Worm (Caenorhabditis elegans) whole organism, L1 larva: Measurements from ENCODE around the gene srh-244.
A peak's percentile ranks its signal among the peaks of the same experiment; 100 is the strongest.

Experiments used
- C16A3.4 ChIP-seq: fragments of 150-350 bp; optimal IDR thresholded peaks from 2 replicates; lab custom pipeline; 2014; ENCODE audit warnings: missing biosample characterization, missing genetic modification characterization
- C34B4.2 ChIP-seq: sonication (generic microtip); optimal IDR thresholded peaks from 2 replicates; lab custom pipeline; 2017; ENCODE audit warnings: mild to moderate bottlenecking, missing genetic modification characterization, missing compliant biosample characterization
- F16B12.6 ChIP-seq: fragments of 150-350 bp; optimal IDR thresholded peaks from 2 replicates; lab custom pipeline; 2014; ENCODE audit warnings: missing biosample characterization, missing genetic modification characterization
- alr-1 ChIP-seq: fragments of 200-800 bp; sonication (Bioruptor generic); optimal IDR thresholded peaks from 2 replicates; lab custom pipeline; 2018; ENCODE audit warnings: borderline replicate concordance, mild to moderate bottlenecking, missing genetic modification characterization, missing compliant biosample characterization
- aly-2 ChIP-seq: fragments of 150-350 bp; optimal IDR thresholded peaks from 2 replicates; lab custom pipeline; 2014; ENCODE audit warnings: missing biosample characterization, missing genetic modification characterization
- ceh-8 ChIP-seq: fragments of 200-800 bp; sonication (Bioruptor generic); optimal IDR thresholded peaks from 2 replicates; lab custom pipeline; 2018; ENCODE audit warnings: mild to moderate bottlenecking, missing genetic modification characterization, moderate library complexity, missing compliant biosample characterization
- ceh-88 ChIP-seq: fragments of 200-800 bp; sonication (Bioruptor generic); IDR thresholded peaks from 2 replicates; pipeline ENCODE4 v1.3.6; 2022; ENCODE audit warnings: missing genetic modification characterization, missing compliant biosample characterization
- dpl-1 ChIP-seq, 3 experiments: fragments of 150-350 bp in 2 of 3; sonication (generic microtip) in 1 of 3; optimal IDR thresholded peaks; 2 replicates each; lab custom pipeline; 2014 to 2017; ENCODE audit warnings: missing biosample characterization in 3 of 3, missing genetic modification characterization in 3 of 3, missing genetic modification reagents in 3 of 3
- efl-1 ChIP-seq, 4 experiments: fragments of 150-350 bp; optimal IDR thresholded peaks in 3 of 4; peaks in 1 of 4; 1 replicate in 1 of 4; 2 replicates in 3 of 4; lab custom pipeline; 2014; ENCODE audit warnings: missing biosample characterization in 2 of 4, missing genetic modification characterization in 2 of 4, missing genetic modification reagents in 2 of 4
- egl-27 ChIP-seq, 2 experiments: fragments of 150-350 bp in 1 of 2; sonication (generic microtip); optimal IDR thresholded peaks; 3 replicates each; lab custom pipeline; 2017 to 2018; ENCODE audit warnings: missing biosample characterization in 2 of 2, missing genetic modification characterization in 2 of 2, missing genetic modification reagents in 2 of 2
- elt-2 ChIP-seq: sonication (generic microtip); optimal IDR thresholded peaks from 2 replicates; lab custom pipeline; 2016; ENCODE audit warnings: missing genetic modification characterization, mild to moderate bottlenecking, inconsistent platforms, missing compliant biosample characterization, missing genetic modification reagents
- elt-3 ChIP-seq, 6 experiments: fragments of 150-350 bp in 1 of 6; sonication (generic microtip); optimal IDR thresholded peaks; 2 replicates each; lab custom pipeline; 2017 to 2018; ENCODE audit warnings: missing biosample characterization in 6 of 6, missing genetic modification characterization in 6 of 6, inconsistent platforms in 1 of 6
- ets-5 ChIP-seq: fragments of 200-800 bp; sonication (Bioruptor generic); IDR thresholded peaks from 2 replicates; pipeline ENCODE4 v1.3.6; 2022; ENCODE audit warnings: missing genetic modification characterization, missing compliant biosample characterization
- fkh-8 ChIP-seq: sonication (generic microtip); optimal IDR thresholded peaks from 2 replicates; lab custom pipeline; 2016; ENCODE audit warnings: mild to moderate bottlenecking, missing genetic modification characterization, missing compliant biosample characterization
- fos-1 ChIP-seq: fragments of 150-350 bp; optimal IDR thresholded peaks from 2 replicates; lab custom pipeline; 2014; ENCODE audit warnings: missing biosample characterization, missing genetic modification characterization
- grh-1 ChIP-seq: fragments of 200-800 bp; sonication (Bioruptor generic); IDR thresholded peaks from 2 replicates; pipeline ENCODE4 v1.3.6; 2022; ENCODE audit warnings: missing genetic modification reagents, missing genetic modification characterization, missing compliant biosample characterization
- hlh-17 ChIP-seq: fragments of 200-800 bp; sonication (Bioruptor generic); optimal IDR thresholded peaks from 2 replicates; lab custom pipeline; 2018; ENCODE audit warnings: missing genetic modification characterization, mild to moderate bottlenecking, missing compliant biosample characterization, moderate library complexity, borderline replicate concordance
- lin-35 ChIP-seq, 2 experiments: fragments of 150-350 bp; optimal IDR thresholded peaks; 2 replicates each; lab custom pipeline; 2014; ENCODE audit warnings: missing biosample characterization in 2 of 2, missing genetic modification characterization in 2 of 2, missing genetic modification reagents in 2 of 2
- lin-39 ChIP-seq: fragments of 150-350 bp; optimal IDR thresholded peaks from 2 replicates; lab custom pipeline; 2014; ENCODE audit warnings: missing biosample characterization, missing genetic modification reagents, missing genetic modification characterization
- lsy-2 ChIP-seq, 2 experiments: fragments of 150-350 bp; optimal IDR thresholded peaks; 2 replicates each; lab custom pipeline; 2014; ENCODE audit warnings: missing biosample characterization in 2 of 2, missing genetic modification characterization in 2 of 2
- mdl-1 ChIP-seq, 2 experiments: fragments of 150-350 bp; optimal IDR thresholded peaks; 2 replicates each; lab custom pipeline; 2014 to 2017; ENCODE audit warnings: missing biosample characterization in 2 of 2, missing genetic modification characterization in 2 of 2, inconsistent platforms in 1 of 2
- nhr-19 ChIP-seq: fragments of 200-800 bp; sonication (Bioruptor generic); conservative IDR thresholded peaks from 2 replicates; pipeline ENCODE4 v1.3.6; 2022; ENCODE audit warnings: missing genetic modification characterization, missing compliant biosample characterization
- nhr-77 ChIP-seq: fragments of 150-350 bp; optimal IDR thresholded peaks from 2 replicates; lab custom pipeline; 2014; ENCODE audit warnings: missing biosample characterization, missing genetic modification characterization
- nhr-85 ChIP-seq: sonication (generic microtip); peaks from one replicate; lab custom pipeline; 2016; ENCODE audit warnings: missing genetic modification characterization, inconsistent platforms, missing compliant biosample characterization
- pag-3 ChIP-seq: sonication (generic microtip); optimal IDR thresholded peaks from 2 replicates; lab custom pipeline; 2017; ENCODE audit warnings: missing genetic modification characterization, mild to moderate bottlenecking, missing compliant biosample characterization, antibody characterized with exemption, borderline replicate concordance; ENCODE audit not compliant: insufficient read depth
- skn-1 ChIP-seq: fragments of 150-350 bp; optimal IDR thresholded peaks from 2 replicates; lab custom pipeline; 2014; ENCODE audit warnings: missing biosample characterization, missing genetic modification characterization
- sox-4 ChIP-seq: sonication (generic microtip); optimal IDR thresholded peaks from 2 replicates; lab custom pipeline; 2016; ENCODE audit warnings: missing genetic modification characterization, missing compliant biosample characterization
- sptf-1 ChIP-seq: fragments of 150-350 bp; optimal IDR thresholded peaks from 2 replicates; lab custom pipeline; 2014; ENCODE audit warnings: missing biosample characterization, missing genetic modification characterization
- swsn-7 ChIP-seq: sonication (generic microtip); optimal IDR thresholded peaks from 2 replicates; lab custom pipeline; 2016; ENCODE audit warnings: missing genetic modification characterization, missing compliant biosample characterization
- tbx-2 ChIP-seq: sonication (generic microtip); optimal IDR thresholded peaks from 2 replicates; lab custom pipeline; 2016; ENCODE audit warnings: missing genetic modification characterization, missing compliant biosample characterization
- tlp-1 ChIP-seq: fragments of 150-350 bp; optimal IDR thresholded peaks from 2 replicates; lab custom pipeline; 2014; ENCODE audit warnings: missing biosample characterization, missing genetic modification characterization
- unc-30 ChIP-seq: sonication (generic microtip); optimal IDR thresholded peaks from 2 replicates; lab custom pipeline; 2017; ENCODE audit warnings: missing biosample characterization, missing genetic modification characterization
- unc-62 ChIP-seq: fragments of 150-350 bp; optimal IDR thresholded peaks from 2 replicates; lab custom pipeline; 2014; ENCODE audit warnings: missing biosample characterization, missing genetic modification reagents, missing genetic modification characterization
- vab-15 ChIP-seq: sonication (generic microtip); optimal IDR thresholded peaks from 2 replicates; lab custom pipeline; 2017; ENCODE audit warnings: missing genotype, mild to moderate bottlenecking, missing genetic modification characterization, missing compliant biosample characterization
- ztf-11 ChIP-seq, 2 experiments: sonication (generic microtip); optimal IDR thresholded peaks; 2 replicates each; lab custom pipeline; 2016 to 2017; ENCODE audit warnings: missing genetic modification characterization in 2 of 2, missing biosample characterization in 1 of 2, missing compliant biosample characterization in 1 of 2
- ztf-4 ChIP-seq: fragments of 150-350 bp; optimal IDR thresholded peaks from 2 replicates; lab custom pipeline; 2014; ENCODE audit warnings: missing biosample characterization, missing genetic modification characterization

The srh-244 gene

ce11 chrV:7356684-7357083 lies 13.1 kb downstream of the srh-244 start, which contains the start of gene C03G6.21:
Gene C03G6.21, minus strand, starts transcription at chrV:7356784.
- TF ChIP-seq ztf-4 (tag; lab: Kevin White, UChicago): no peak
- TF ChIP-seq F16B12.6 (tag; lab: Kevin White, UChicago): no peak
- TF ChIP-seq grh-1: no peak
- no peak for TF ChIP-seq sox-4
- no peak for TF ChIP-seq swsn-7 (tag; lab: Kevin White, UChicago)
- TF ChIP-seq elt-3 (tag; optimal IDR thresholded peaks at IDR 0.05; lab: Kevin White, UChicago): no peak
- no peak for TF ChIP-seq nhr-19
- TF ChIP-seq unc-62 (GFP tag; lab: Kevin White, UChicago): no peak
- no peak for TF ChIP-seq alr-1
- no peak for TF ChIP-seq mdl-1 (tag; optimal IDR thresholded peaks at IDR 0.05; lab: Kevin White, UChicago)
- TF ChIP-seq C34B4.2 (tag; lab: Kevin White, UChicago): no peak
- TF ChIP-seq nhr-85 (tag; lab: Kevin White, UChicago): no peak
- TF ChIP-seq tlp-1 (tag; lab: Kevin White, UChicago): no peak

ce11 chrV:7357132-7357531 lies 13.5 kb downstream of the srh-244 start, which contains the start of gene C03G6.6:
Gene C03G6.6, plus strand, starts transcription at chrV:7357432.
- no peak for TF ChIP-seq C16A3.4 (tag; lab: Kevin White, UChicago)
- no peak for TF ChIP-seq unc-30 (tag; lab: Kevin White, UChicago)
- no peak for TF ChIP-seq ets-5 (GFP tag; lab: Robert Waterston, UW)
- TF ChIP-seq egl-27 (tag; optimal IDR thresholded peaks at IDR 0.05; lab: Kevin White, UChicago): no peak
- no peak for TF ChIP-seq pag-3 (tag; lab: Kevin White, UChicago)
- TF ChIP-seq dpl-1 (GFP tag; optimal IDR thresholded peaks at IDR 0.05; lab: Kevin White, UChicago): no peak
- no peak for TF ChIP-seq ceh-8
- no peak for TF ChIP-seq lin-35 (GFP tag; optimal IDR thresholded peaks at IDR 0.05; lab: Kevin White, UChicago)
- no peak for TF ChIP-seq lin-39
- no peak for TF ChIP-seq sptf-1 (tag; lab: Kevin White, UChicago)
- no peak for TF ChIP-seq tbx-2 (tag; lab: Kevin White, UChicago)
- no peak for TF ChIP-seq sox-4
- no peak for TF ChIP-seq vab-15 (tag; lab: Kevin White, UChicago)
- no peak for TF ChIP-seq fos-1 (tag; lab: Kevin White, UChicago)
- TF ChIP-seq ceh-88 (GFP tag; lab: Robert Waterston, UW): no peak
- TF ChIP-seq hlh-17: no peak

ce11 chrV:7361673-7362072 lies 18.1 kb downstream of the srh-244 start, which contains the start of gene cyp-35A1:
Gene cyp-35A1, minus strand, starts transcription at chrV:7361773.
- TF ChIP-seq ztf-11 (tag; optimal IDR thresholded peaks at IDR 0.05; lab: Kevin White, UChicago): no peak
- no peak for TF ChIP-seq lsy-2 (tag; optimal IDR thresholded peaks at IDR 0.05; lab: Kevin White, UChicago)
- TF ChIP-seq efl-1 (optimal IDR thresholded peaks at IDR 0.05; lab: Kevin White, UChicago): no peak
- TF ChIP-seq efl-1 (GFP tag; optimal IDR thresholded peaks at IDR 0.05 in 1 of 2; lab: Kevin White, UChicago): peak in 1 of 2 experiments; percentile 37
- TF ChIP-seq aly-2 (tag; lab: Kevin White, UChicago): no peak

- peak; percentile 90 for TF ChIP-seq elt-2 (tag; lab: Kevin White, UChicago)
- no peak for TF ChIP-seq fkh-8
- TF ChIP-seq skn-1: no peak
- no peak for TF ChIP-seq nhr-77
These were observed 20.4 kb downstream of the srh-244 start, which contains the start of gene cyp-35A2 for ce11 chrV:7364059-7364458. Gene cyp-35A2, minus strand, starts transcription at chrV:7364182.
